Worm (Caenorhabditis elegans) whole organism, young adult: ENCODE results near the gene acs-15.
"Not testable (repeated sequence)": the region's sequence is repeated elsewhere in the genome, so short reads cannot be mapped to it uniquely, and the experiment has no call there.

Source experiments
- B0019.2 ChIP-seq: fragments of 200-800 bp; sonication (Bioruptor generic); conservative IDR thresholded peaks from 2 replicates; pipeline ENCODE4 v1.3.6; 2022; ENCODE audit warnings: missing genetic modification reagents, missing genetic modification characterization, missing compliant biosample characterization
- C06A6.2 ChIP-seq: fragments of 200-800 bp; sonication (Bioruptor generic); conservative IDR thresholded peaks from 2 replicates; pipeline ENCODE4 v1.3.6; 2022; ENCODE audit warnings: missing genetic modification characterization, missing compliant biosample characterization
- C17E4.6 ChIP-seq: fragments of 200-800 bp; sonication (Bioruptor generic); IDR thresholded peaks from 2 replicates; pipeline ENCODE4 v1.3.6; 2022; ENCODE audit warnings: missing genetic modification reagents, missing genetic modification characterization, missing compliant biosample characterization
- F57A8.1 ChIP-seq: fragments of 200-800 bp; sonication (Bioruptor generic); optimal IDR thresholded peaks from 2 replicates; lab custom pipeline; 2018; ENCODE audit warnings: mild to moderate bottlenecking, missing genetic modification characterization, moderate library complexity, missing compliant biosample characterization
- F57C9.4 ChIP-seq: sonication (generic microtip); optimal IDR thresholded peaks from 2 replicates; lab custom pipeline; 2017; ENCODE audit warnings: mild to moderate bottlenecking, missing genetic modification characterization, missing compliant biosample characterization
- K12H6.12 ChIP-seq: fragments of 200-800 bp; sonication (Bioruptor generic); optimal IDR thresholded peaks from 2 replicates; lab custom pipeline; 2018; ENCODE audit warnings: mild to moderate bottlenecking, missing genetic modification characterization, missing compliant biosample characterization
- T26A5.8 ChIP-seq: sonication (generic microtip); optimal IDR thresholded peaks from 2 replicates; lab custom pipeline; 2016; ENCODE audit warnings: missing genetic modification characterization, missing compliant biosample characterization
- Y53F4B.3 ChIP-seq: fragments of 200-800 bp; sonication (Bioruptor generic); IDR thresholded peaks from 2 replicates; pipeline ENCODE4 v1.3.6; 2022; ENCODE audit warnings: missing genetic modification reagents, missing genetic modification characterization, missing compliant biosample characterization
- akir-1 ChIP-seq: fragments of 200-800 bp; sonication (Bioruptor generic); optimal IDR thresholded peaks from 2 replicates; lab custom pipeline; 2018; ENCODE audit warnings: mild to moderate bottlenecking, missing genetic modification characterization, moderate library complexity, missing compliant biosample characterization
- atf-7 ChIP-seq: sonication (generic microtip); optimal IDR thresholded peaks from 2 replicates; lab custom pipeline; 2017; ENCODE audit warnings: mild to moderate bottlenecking, missing genetic modification characterization, missing compliant biosample characterization
- bed-1 ChIP-seq: fragments of 200-800 bp; sonication (Bioruptor generic); IDR thresholded peaks from 2 replicates; pipeline ENCODE4 v1.3.6; 2022; ENCODE audit warnings: missing genetic modification reagents, missing genetic modification characterization, missing compliant biosample characterization
- ccch-3 ChIP-seq: fragments of 200-800 bp; sonication (Bioruptor generic); optimal IDR thresholded peaks from 2 replicates; lab custom pipeline; 2018; ENCODE audit warnings: mild to moderate bottlenecking, missing genetic modification characterization, missing compliant biosample characterization
- cebp-2 ChIP-seq: fragments of 200-800 bp; sonication (Bioruptor generic); IDR thresholded peaks from 2 replicates; pipeline ENCODE4 v1.3.6; 2022; ENCODE audit warnings: missing genetic modification characterization, missing compliant biosample characterization
- ceh-27 ChIP-seq: fragments of 200-800 bp; sonication (Bioruptor generic); optimal IDR thresholded peaks from 2 replicates; lab custom pipeline; 2018; ENCODE audit warnings: mild to moderate bottlenecking, missing genetic modification characterization, moderate library complexity, missing compliant biosample characterization
- ceh-40 ChIP-seq: fragments of 200-800 bp; sonication (Bioruptor generic); IDR thresholded peaks from 2 replicates; pipeline ENCODE4 v1.3.6; 2022; ENCODE audit warnings: missing genetic modification characterization, missing compliant biosample characterization
- dpff-1 ChIP-seq: sonication (generic microtip); optimal IDR thresholded peaks from 2 replicates; lab custom pipeline; 2017; ENCODE audit warnings: mild to moderate bottlenecking, missing genetic modification characterization, missing compliant biosample characterization
- dpl-1 ChIP-seq: fragments of 150-350 bp; optimal IDR thresholded peaks from 2 replicates; lab custom pipeline; 2014; ENCODE audit warnings: missing biosample characterization, missing genetic modification reagents, missing genetic modification characterization
- egrh-3 ChIP-seq: fragments of 200-800 bp; sonication (Bioruptor generic); IDR thresholded peaks from 2 replicates; pipeline ENCODE4 v1.3.6; 2022; ENCODE audit warnings: missing genetic modification reagents, missing genetic modification characterization, missing compliant biosample characterization
- him-1 ChIP-seq: sonication (generic microtip); optimal IDR thresholded peaks from 2 replicates; lab custom pipeline; 2016; ENCODE audit warnings: missing genotype, missing genetic modification reagents, missing genetic modification characterization, missing compliant biosample characterization
- hlh-12 ChIP-seq: sonication (generic microtip); optimal IDR thresholded peaks from 2 replicates; lab custom pipeline; 2016; ENCODE audit warnings: missing genetic modification characterization, missing compliant biosample characterization
- hmg-1.2 ChIP-seq: fragments of 200-800 bp; sonication (Bioruptor generic); IDR thresholded peaks from 2 replicates; pipeline ENCODE4 v1.3.6; 2022; ENCODE audit warnings: missing genetic modification reagents, missing genetic modification characterization, missing compliant biosample characterization
- lag-1 ChIP-seq: fragments of 200-800 bp; sonication (Bioruptor generic); IDR thresholded peaks from 2 replicates; pipeline ENCODE4 v1.3.6; 2022; ENCODE audit warnings: missing genetic modification reagents, missing genetic modification characterization, missing compliant biosample characterization
- lin-26 ChIP-seq: fragments of 200-800 bp; sonication (Bioruptor generic); IDR thresholded peaks from 2 replicates; pipeline ENCODE4 v1.3.6; 2022; ENCODE audit warnings: missing genetic modification reagents, missing genetic modification characterization, missing compliant biosample characterization
- nhr-120 ChIP-seq: fragments of 200-800 bp; sonication (Bioruptor generic); IDR thresholded peaks from 2 replicates; pipeline ENCODE4 v1.3.6; 2022; ENCODE audit warnings: missing genetic modification characterization, missing compliant biosample characterization
- nhr-179 ChIP-seq: sonication (generic microtip); optimal IDR thresholded peaks from 2 replicates; lab custom pipeline; 2016; ENCODE audit warnings: mild to moderate bottlenecking, missing genetic modification characterization, missing compliant biosample characterization
- nhr-27 ChIP-seq: fragments of 200-800 bp; sonication (Bioruptor generic); optimal IDR thresholded peaks from 2 replicates; lab custom pipeline; 2018; ENCODE audit warnings: mild to moderate bottlenecking, missing genetic modification characterization, moderate library complexity, missing compliant biosample characterization
- pbrm-1 ChIP-seq: fragments of 200-800 bp; sonication (Bioruptor generic); IDR thresholded peaks from 2 replicates; pipeline ENCODE4 v1.3.6; 2022; ENCODE audit warnings: missing genetic modification reagents, missing genetic modification characterization, missing compliant biosample characterization
- snpc-1.3 ChIP-seq: sonication (generic microtip); optimal IDR thresholded peaks from 2 replicates; lab custom pipeline; 2017; ENCODE audit warnings: missing genetic modification characterization, mild to moderate bottlenecking, missing compliant biosample characterization, antibody characterized with exemption, moderate library complexity, missing genotype, missing genetic modification reagents; ENCODE audit not compliant: insufficient read depth
- unc-62 ChIP-seq: fragments of 150-350 bp; optimal IDR thresholded peaks from 2 replicates; lab custom pipeline; 2014; ENCODE audit warnings: missing biosample characterization, missing genetic modification reagents, missing genetic modification characterization
- zim-3 ChIP-seq: sonication (generic microtip); optimal IDR thresholded peaks from 2 replicates; lab custom pipeline; 2017; ENCODE audit warnings: mild to moderate bottlenecking, missing genetic modification characterization, moderate library complexity, missing compliant biosample characterization
- ztf-18 ChIP-seq: sonication (generic microtip); optimal IDR thresholded peaks from 2 replicates; lab custom pipeline; 2016; ENCODE audit warnings: missing genotype, mild to moderate bottlenecking, missing genetic modification characterization, missing compliant biosample characterization
- ztf-25 ChIP-seq: fragments of 200-800 bp; sonication (Bioruptor generic); IDR thresholded peaks from 2 replicates; pipeline ENCODE4 v1.3.6; 2022; ENCODE audit warnings: missing genetic modification reagents, missing genetic modification characterization, missing compliant biosample characterization
- ztf-26 ChIP-seq: sonication (generic microtip); optimal IDR thresholded peaks from 2 replicates; lab custom pipeline; 2017; ENCODE audit warnings: missing genetic modification characterization, missing compliant biosample characterization

acs-15 gene

DNA sequence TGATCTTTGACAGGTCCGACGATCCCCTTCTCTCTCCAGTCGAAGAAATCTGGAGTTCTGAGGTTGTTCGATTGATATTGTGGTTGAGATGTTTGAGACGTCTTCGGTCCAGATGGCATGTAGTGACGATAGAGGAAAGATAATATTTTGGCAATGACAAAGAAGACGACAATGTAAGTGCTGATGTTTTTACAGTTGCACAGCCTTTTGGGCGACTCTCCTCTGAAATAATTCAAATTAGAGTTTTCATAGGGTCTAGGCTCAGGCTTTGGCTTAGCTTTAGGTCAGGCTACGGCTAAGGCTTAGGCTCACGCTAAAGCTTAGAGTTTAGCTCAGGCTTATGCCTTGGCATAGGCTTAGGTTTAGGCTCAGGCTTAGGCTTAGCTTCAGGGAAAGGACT, 29.1 kb downstream of the acs-15 start, which contains the start of gene C32B5.13:
TSS of gene C32B5.13 (minus strand) at position 101 of the 400 bp plus-strand sequence.
- no peak for TF ChIP-seq atf-7 (tag; lab: Kevin White, UChicago)
- TF ChIP-seq lin-26 (GFP tag; lab: Robert Waterston, UW): 0 out of 2 replicates have a peak, but pooled peaks have one; percentile 24
- TF ChIP-seq, all 124 proteins: peak for 1

ce11 chrII:966962-967361, 34.1 kb downstream of the acs-15 start, which contains the start of gene fbxc-18:
fbxc-18 (minus strand) TSS chrII:967062.
- not testable (repeated sequence) for TF ChIP-seq nhr-27 (tag; lab: Kevin White, UChicago); ztf-25 (GFP tag; lab: Robert Waterston, UW); dpl-1

DNA sequence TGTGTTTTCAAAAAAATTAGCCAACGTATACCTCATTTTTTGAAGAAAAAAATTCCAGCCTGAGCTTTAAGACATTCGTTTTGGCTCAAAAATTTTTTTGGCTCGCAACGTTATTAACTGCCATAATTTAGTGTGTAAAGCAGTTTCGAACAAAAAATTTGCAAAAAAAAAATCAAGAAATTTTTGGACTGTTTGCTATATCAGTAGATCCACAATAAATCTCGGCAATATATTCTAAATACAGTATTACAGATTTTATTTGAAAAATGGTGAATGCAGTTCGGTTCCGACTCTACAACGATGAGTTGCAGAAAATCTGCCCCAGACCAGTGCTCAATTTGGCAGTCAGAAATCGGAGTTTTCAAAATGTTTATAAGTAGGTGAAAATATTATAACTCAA, 35.3 kb downstream of the acs-15 start, which contains the start of gene C32B5.6:
TSS of gene C32B5.6 (plus strand) at position 301 of the 400 bp plus-strand sequence.
- TF ChIP-seq snpc-1.3 (tag; lab: Kevin White, UChicago); pbrm-1 (GFP tag; lab: Robert Waterston, UW); egrh-3: not testable (repeated sequence)

DNA sequence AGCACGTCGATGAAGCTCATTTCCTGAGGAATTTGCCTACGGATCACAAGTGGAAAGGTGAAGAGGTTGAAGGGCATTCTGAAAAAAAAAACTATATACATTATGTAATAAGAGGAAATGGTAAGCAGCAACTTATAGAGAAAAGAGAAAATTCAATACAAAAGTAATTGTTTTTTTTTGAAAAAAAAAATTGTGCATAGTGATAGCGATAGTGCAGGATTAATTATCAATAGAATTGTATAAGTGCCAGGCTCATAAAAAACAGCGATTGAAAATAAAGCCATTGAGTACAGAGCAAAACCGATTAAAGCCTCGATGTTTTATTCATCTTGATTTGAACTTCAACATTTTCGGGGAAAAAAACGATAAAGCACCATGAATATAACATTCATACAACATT, 40.0 kb downstream of the acs-15 start, which contains the start of gene C32B5.15:
TSS of gene C32B5.15 (minus strand) at position 101 of the 400 bp plus-strand sequence.
- TF ChIP-seq B0019.2 (no peak), ccch-3 (no peak), dpff-1 (tag; lab: Kevin White, UChicago) (no peak), unc-62 (GFP tag; lab: Kevin White, UChicago) (no peak), ceh-40 (no peak), F57A8.1 (no peak), K12H6.12 (tag; lab: Kevin White, UChicago) (no peak), zim-3 (tag; lab: Kevin White, UChicago) (no peak), C17E4.6 (GFP tag; lab: Robert Waterston, UW) (no peak), C06A6.2 (no peak), nhr-179 (no peak)

ce11 chrII:973999-974398, 41.2 kb downstream of the acs-15 start, which contains the start of gene fbxc-14:
fbxc-14 (plus strand) TSS chrII:974299.
- TF ChIP-seq hmg-1.2 (GFP tag; lab: Robert Waterston, UW) (no peak), B0019.2 (no peak), akir-1 (GFP tag; lab: Kevin White, UChicago) (no peak), ztf-18 (tag; lab: Kevin White, UChicago) (no peak), hlh-12 (tag; lab: Kevin White, UChicago) (no peak), F57C9.4 (no peak), T26A5.8 (no peak), lag-1 (no peak), ceh-27 (GFP tag; lab: Kevin White, UChicago) (no peak), Y53F4B.3 (GFP tag; lab: Robert Waterston, UW) (no peak), him-1 (tag; lab: Kevin White, UChicago) (no peak), nhr-120 (no peak), bed-1 (no peak), cebp-2 (GFP tag; lab: Robert Waterston, UW) (no peak), ztf-26 (tag; lab: Kevin White, UChicago) (no peak)
